Fruit fly (Drosophila melanogaster): Measurements from ENCODE around the gene Gr66a.
A peak's percentile ranks its signal among the peaks of the same experiment; 100 is the strongest.

Gr66a gene

DNA sequence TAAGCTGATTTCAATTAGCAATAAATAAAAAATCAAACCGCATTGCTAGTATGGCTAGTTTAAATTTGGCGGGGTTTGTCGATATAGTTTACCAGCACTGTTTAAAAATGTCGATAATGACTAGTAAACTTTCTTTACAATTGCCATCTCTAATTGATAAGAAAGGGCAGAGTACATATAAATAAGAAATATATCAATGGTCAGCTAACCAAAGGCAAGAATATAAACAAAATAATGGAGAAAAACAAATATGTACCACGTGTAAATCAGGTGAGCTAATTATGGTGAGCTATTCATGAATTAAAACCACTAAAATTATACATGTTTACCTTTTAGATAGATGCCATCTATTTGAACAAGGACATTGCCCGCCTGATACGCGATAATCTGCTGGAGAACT is 32.1 kb upstream of the Gr66a start, which contains the start of gene Pex2 (continued):
- TF ChIP-seq ash1 (GFP tag; optimal IDR thresholded peaks at IDR 0.05) (no peak), CG6272 (GFP tag; IDR thresholded peaks at IDR 0.05) (no peak), mld (GFP tag; IDR thresholded peaks at IDR 0.05; ENCODE audit: partially characterized antibody) (no peak), fd96Cb (tag; optimal IDR thresholded peaks at IDR 0.05) (no peak), gsb-n (tag; optimal IDR thresholded peaks at IDR 0.05) (no peak), BEAF-32 (GFP tag; optimal IDR thresholded peaks at IDR 0.05) (peak; percentile 50), CG8765 (GFP tag; IDR thresholded peaks at IDR 0.05) (no peak), CG10267 (tag; optimal IDR thresholded peaks at IDR 0.05) (peak; percentile 96), CG13424 (tag; optimal IDR thresholded peaks at IDR 0.05) (no peak), CG12299 (tag; optimal IDR thresholded peaks at IDR 0.05) (peak; percentile 7), MESR4 (GFP tag; optimal IDR thresholded peaks at IDR 0.05) (peak; percentile 28), CG12155 (GFP tag; optimal IDR thresholded peaks at IDR 0.05) (peak; percentile 48), kay (GFP tag; optimal IDR thresholded peaks at IDR 0.05) (no peak), CG33213 (GFP tag; optimal IDR thresholded peaks at IDR 0.05) (peak; percentile 13), CG34376 (GFP tag; optimal IDR thresholded peaks at IDR 0.05) (peak; percentile 58), CG6175 (GFP tag; IDR thresholded peaks at IDR 0.05) (no peak), CG15073 (GFP tag; optimal IDR thresholded peaks at IDR 0.05) (no peak), gcm (GFP tag; optimal IDR thresholded peaks at IDR 0.05) (peak; percentile 15), H15 (GFP tag; IDR thresholded peaks at IDR 0.05) (no peak), CG4360 (GFP tag; IDR thresholded peaks at IDR 0.05) (no peak), CG8290 (GFP tag; optimal IDR thresholded peaks at IDR 0.05) (peak; percentile 2), CG8290 (tag; optimal IDR thresholded peaks at IDR 0.05) (no peak), CG2120 (GFP tag; optimal IDR thresholded peaks at IDR 0.05) (peak; percentile 32), sob (GFP tag; IDR thresholded peaks at IDR 0.05) (peak; percentile 8; the same call in 1 of the 2 replicates), Abd-B (GFP tag; optimal IDR thresholded peaks at IDR 0.05) (no peak), danr (GFP tag; IDR thresholded peaks at IDR 0.05) (no peak), lbe (GFP tag; optimal IDR thresholded peaks at IDR 0.05) (peak; percentile 41), sisA (GFP tag; IDR thresholded peaks at IDR 0.05) (no peak), tll (GFP tag; optimal IDR thresholded peaks at IDR 0.05) (no peak), CG1603 (tag; optimal IDR thresholded peaks at IDR 0.05) (peak; percentile 58), CG13296 (GFP tag; optimal IDR thresholded peaks at IDR 0.05) (peak; percentile 42), gfzf (GFP tag; optimal IDR thresholded peaks at IDR 0.05) (peak; percentile 8), az2 (GFP tag; optimal IDR thresholded peaks at IDR 0.05) (no peak), Dll (GFP tag; IDR thresholded peaks at IDR 0.05; ENCODE audit: partially characterized antibody) (peak; percentile 48; the same call in 1 of the 4 replicates), CG15601 (tag; optimal IDR thresholded peaks at IDR 0.05) (peak; percentile 21), CG17912 (GFP tag; optimal IDR thresholded peaks at IDR 0.05) (no peak), tio (GFP tag; optimal IDR thresholded peaks at IDR 0.05) (no peak), CG3995 (GFP tag; optimal IDR thresholded peaks at IDR 0.05) (no peak), Gsc (GFP tag; IDR thresholded peaks at IDR 0.05) (no peak), sens (GFP tag) (peak; percentile 78), gt (GFP tag; IDR thresholded peaks at IDR 0.05) (no peak), Doc3 (GFP tag; IDR thresholded peaks at IDR 0.05; ENCODE audit: partially characterized antibody) (0 out of 3 replicates have a peak, but pooled peaks have one; percentile 21), Dp (GFP tag; optimal IDR thresholded peaks at IDR 0.05) (peak; percentile 98), PHDP (tag; optimal IDR thresholded peaks at IDR 0.05) (peak; percentile 24), sim (GFP tag; IDR thresholded peaks at IDR 0.05) (no peak), NK7.1 (GFP tag; optimal IDR thresholded peaks at IDR 0.05) (no peak), amos (GFP tag; IDR thresholded peaks at IDR 0.05; ENCODE audit: partially characterized antibody) (no peak; the same call in 1 of the 2 replicates), CG5953 (GFP tag; IDR thresholded peaks at IDR 0.05) (no peak), dpn (GFP tag; optimal IDR thresholded peaks at IDR 0.05) (no peak), Sox100B (GFP tag; optimal IDR thresholded peaks at IDR 0.05) (peak; percentile 5), CG10462 (GFP tag; optimal IDR thresholded peaks at IDR 0.05) (no peak)
